Fruit fly (Drosophila melanogaster) whole organism, embryonic: Measurements from ENCODE around the gene dnc.
A peak's percentile ranks its signal among the peaks of the same experiment; 100 is the strongest.

Experiments used
- Aef1 ChIP-seq: fragments of 200-800 bp; sonication (Bioruptor generic); IDR thresholded peaks from 3 replicates; pipeline ENCODE4 v1.3.6; 2022; ENCODE audit warnings: missing biosample characterization, missing genetic modification characterization
- Awh ChIP-seq: fragments of 200-800 bp; sonication (Bioruptor generic); IDR thresholded peaks from 2 replicates; pipeline ENCODE4, ENCODE4 v1.3.6; 2022; ENCODE audit warnings: missing biosample characterization, missing genetic modification characterization
- Bdp1 ChIP-seq: fragments of 200-800 bp; sonication (Bioruptor generic); optimal IDR thresholded peaks from 3 replicates; lab custom pipeline; 2016; ENCODE audit warnings: missing biosample characterization, missing genetic modification characterization
- CG10321 ChIP-seq: fragments of 200-800 bp; sonication (Bioruptor generic); IDR thresholded peaks from 2 replicates; pipeline ENCODE4 v1.3.6; 2022; ENCODE audit warnings: missing biosample characterization, missing genetic modification characterization
- CG10654 ChIP-seq: fragments of 200-800 bp; sonication (Bioruptor generic); optimal IDR thresholded peaks from 2 replicates; lab custom pipeline; 2016; ENCODE audit warnings: missing biosample characterization, missing genetic modification characterization
- CG11504 ChIP-seq: fragments of 200-800 bp; sonication (Bioruptor generic); optimal IDR thresholded peaks from 3 replicates; lab custom pipeline; 2019; ENCODE audit warnings: missing biosample characterization, mild to moderate bottlenecking, missing genetic modification characterization, moderate library complexity
- CG11696 ChIP-seq: fragments of 200-800 bp; sonication (Bioruptor generic); IDR thresholded peaks from 2 replicates; pipeline ENCODE4 v1.3.6; 2022; ENCODE audit warnings: missing biosample characterization, missing genetic modification characterization
- CG12744 ChIP-seq: fragments of 200-800 bp; sonication (Bioruptor generic); optimal IDR thresholded peaks from 2 replicates; lab custom pipeline; 2016; ENCODE audit warnings: missing biosample characterization, missing genetic modification characterization
- CG14441 ChIP-seq: fragments of 200-800 bp; sonication (Bioruptor generic); IDR thresholded peaks from 2 replicates; pipeline ENCODE4 v1.3.6; 2022; ENCODE audit warnings: missing biosample characterization, missing genetic modification characterization
- CG2678 ChIP-seq: fragments of 200-800 bp; sonication (Bioruptor generic); optimal IDR thresholded peaks from 3 replicates; lab custom pipeline; 2019; ENCODE audit warnings: missing biosample characterization, mild to moderate bottlenecking, missing genetic modification characterization, moderate library complexity
- CG2712 ChIP-seq: fragments of 200-800 bp; optimal IDR thresholded peaks from 3 replicates; lab custom pipeline; 2019; ENCODE audit warnings: missing biosample characterization, mild to moderate bottlenecking, missing genetic modification characterization, moderate library complexity
- CG31441 ChIP-seq: fragments of 200-800 bp; sonication (Bioruptor generic); IDR thresholded peaks from 2 replicates; pipeline ENCODE4 v1.3.6; 2022; ENCODE audit warnings: missing biosample characterization, missing genetic modification characterization
- CG34376 ChIP-seq: fragments of 200-800 bp; sonication (Bioruptor generic); optimal IDR thresholded peaks from 2 replicates; lab custom pipeline; 2018; ENCODE audit warnings: missing biosample characterization, mild to moderate bottlenecking, missing genetic modification characterization
- CG5245 ChIP-seq: fragments of 200-800 bp; sonication (Bioruptor generic); optimal IDR thresholded peaks from 3 replicates; lab custom pipeline; 2016; ENCODE audit warnings: missing biosample characterization, missing genetic modification characterization
- CG8478 ChIP-seq: fragments of >200 bp; optimal IDR thresholded peaks from 2 replicates; lab custom pipeline; 2018
- Drgx ChIP-seq: fragments of 200-800 bp; sonication (Bioruptor generic); IDR thresholded peaks from 2 replicates; pipeline ENCODE4 v1.3.6; 2022; ENCODE audit warnings: missing biosample characterization, missing genetic modification characterization
- HLH3B ChIP-seq: fragments of 200-800 bp; sonication (Bioruptor generic); IDR thresholded peaks from 2 replicates; pipeline ENCODE4 v1.3.6; 2022; ENCODE audit warnings: missing biosample characterization, missing genetic modification characterization
- HmgD ChIP-seq: fragments of 200-800 bp; sonication (Bioruptor generic); optimal IDR thresholded peaks from 3 replicates; lab custom pipeline; 2016; ENCODE audit warnings: missing biosample characterization, missing genetic modification characterization
- Kr ChIP-seq: fragments of 200-800 bp; sonication (Bioruptor generic); optimal IDR thresholded peaks from 2 replicates; lab custom pipeline; 2017; ENCODE audit warnings: missing biosample characterization, mild to moderate bottlenecking, missing genetic modification characterization
- Mad ChIP-seq: fragments of 200-800 bp; sonication (Bioruptor generic); optimal IDR thresholded peaks from 2 replicates; lab custom pipeline; 2016; ENCODE audit warnings: missing biosample characterization, missing genetic modification characterization
- Ravus ChIP-seq: fragments of 200-800 bp; sonication (Bioruptor generic); IDR thresholded peaks from 2 replicates; pipeline ENCODE4 v1.3.6; 2022; ENCODE audit warnings: missing biosample characterization, missing genetic modification characterization
- Rfx ChIP-seq: fragments of 200-800 bp; sonication (Bioruptor generic); IDR thresholded peaks from 2 replicates; pipeline ENCODE4 v1.3.6; 2022; ENCODE audit warnings: missing biosample characterization, missing genetic modification characterization
- Trl ChIP-seq, 3 experiments: fragments of >200 bp in 2 of 3; fragments of 200-800 bp in 1 of 3; sonication (Bioruptor generic) in 1 of 3; optimal IDR thresholded peaks; 2 replicates in 1 of 3; 3 replicates in 2 of 3; lab custom pipeline; 2016 to 2017; ENCODE audit warnings: missing biosample characterization in 1 of 3, missing genetic modification characterization in 1 of 3
- Xbp1 ChIP-seq: fragments of 200-800 bp; sonication (Bioruptor generic); optimal IDR thresholded peaks from 3 replicates; lab custom pipeline; 2016; ENCODE audit warnings: missing biosample characterization, mild to moderate bottlenecking, missing genetic modification characterization
- Xrp1 ChIP-seq: fragments of 200-800 bp; sonication (Bioruptor generic); IDR thresholded peaks from 2 replicates; pipeline ENCODE4 v1.3.6; 2022; ENCODE audit warnings: missing biosample characterization, missing genetic modification characterization
- ac ChIP-seq: fragments of 200-800 bp; sonication (Bioruptor generic); optimal IDR thresholded peaks from 3 replicates; lab custom pipeline; 2017; ENCODE audit warnings: missing biosample characterization, mild to moderate bottlenecking, missing genetic modification characterization
- ara ChIP-seq: fragments of 200-800 bp; sonication (Bioruptor generic); IDR thresholded peaks from 2 replicates; pipeline ENCODE4 v1.3.6; 2022; ENCODE audit warnings: missing biosample characterization, missing genetic modification characterization
- ase ChIP-seq: fragments of 200-800 bp; sonication (Bioruptor generic); IDR thresholded peaks from 3 replicates; pipeline ENCODE4 v1.3.6; 2022; ENCODE audit warnings: missing biosample characterization, missing genetic modification characterization
- cato ChIP-seq: fragments of 200-800 bp; sonication (Bioruptor generic); optimal IDR thresholded peaks from 2 replicates; lab custom pipeline; 2016; ENCODE audit warnings: missing biosample characterization, missing genetic modification characterization, borderline replicate concordance
- chinmo ChIP-seq: fragments of 200-800 bp; sonication (Bioruptor generic); IDR thresholded peaks from 4 replicates; pipeline ENCODE4 v1.3.6; 2022; ENCODE audit warnings: missing biosample characterization, missing genetic modification characterization; ENCODE audit not compliant: partially characterized antibody
- chn ChIP-seq: fragments of 200-800 bp; sonication (Bioruptor generic); optimal IDR thresholded peaks from 2 replicates; lab custom pipeline; 2016; ENCODE audit warnings: missing biosample characterization, missing genetic modification characterization
- corto ChIP-seq: fragments of 200-800 bp; sonication (Bioruptor generic); optimal IDR thresholded peaks from 2 replicates; lab custom pipeline; 2016; ENCODE audit warnings: missing biosample characterization, mild to moderate bottlenecking, missing genetic modification characterization, moderate library complexity
- crol ChIP-seq: fragments of 200-800 bp; sonication (Bioruptor generic); IDR thresholded peaks from 2 replicates; pipeline ENCODE4 v1.3.6; 2022; ENCODE audit warnings: missing biosample characterization, missing genetic modification characterization
- cwo ChIP-seq: fragments of 200-800 bp; sonication (Bioruptor generic); optimal IDR thresholded peaks from 3 replicates; lab custom pipeline; 2017; ENCODE audit warnings: missing biosample characterization, missing genetic modification characterization, mild to moderate bottlenecking, moderate library complexity, missing genetic modification reagents
- fd64A ChIP-seq: fragments of 200-800 bp; sonication (Bioruptor generic); optimal IDR thresholded peaks from 3 replicates; lab custom pipeline; 2018; ENCODE audit warnings: missing biosample characterization, mild to moderate bottlenecking, missing genetic modification characterization
- ftz-f1 ChIP-seq: fragments of 200-800 bp; sonication (Bioruptor generic); optimal IDR thresholded peaks from 2 replicates; lab custom pipeline; 2016; ENCODE audit warnings: missing biosample characterization, missing genetic modification characterization
- hkb ChIP-seq, 2 experiments: fragments of 200-800 bp in 1 of 2; fragments of >200 bp in 1 of 2; sonication (Bioruptor generic) in 1 of 2; IDR thresholded peaks in 1 of 2; optimal IDR thresholded peaks in 1 of 2; 2 replicates each; pipeline versions ENCODE4 v1.3.6 to Lab custom; 2017 to 2022; ENCODE audit warnings: missing biosample characterization in 1 of 2, missing genetic modification characterization in 1 of 2
- ken ChIP-seq: fragments of 200-800 bp; sonication (Bioruptor generic); IDR thresholded peaks from 3 replicates; pipeline ENCODE4 v1.3.6; 2022; ENCODE audit warnings: missing biosample characterization, missing genetic modification characterization
- lbe ChIP-seq: fragments of 200-800 bp; sonication (Bioruptor generic); optimal IDR thresholded peaks from 2 replicates; lab custom pipeline; 2016; ENCODE audit warnings: missing biosample characterization, mild to moderate bottlenecking, missing genetic modification characterization
- prd ChIP-seq, 3 experiments: fragments of >200 bp in 2 of 3; fragments of 200-800 bp in 1 of 3; sonication (Bioruptor generic) in 1 of 3; optimal IDR thresholded peaks in 2 of 3; IDR thresholded peaks in 1 of 3; 2 replicates in 2 of 3; 3 replicates in 1 of 3; pipeline versions ENCODE4 v1.3.6 to Lab custom; 2017 to 2022; ENCODE audit warnings: missing biosample characterization in 1 of 3, missing genetic modification characterization in 1 of 3
- ranshi ChIP-seq: fragments of 200-800 bp; sonication (Bioruptor generic); IDR thresholded peaks from 2 replicates; pipeline ENCODE4 v1.3.6; 2022; ENCODE audit warnings: missing biosample characterization, missing genetic modification characterization
- salm ChIP-seq: fragments of 200-800 bp; sonication (Bioruptor generic); optimal IDR thresholded peaks from 2 replicates; lab custom pipeline; 2018; ENCODE audit warnings: missing biosample characterization, mild to moderate bottlenecking, missing genetic modification characterization
- sd ChIP-seq: fragments of 200-800 bp; sonication (Bioruptor generic); optimal IDR thresholded peaks from 3 replicates; lab custom pipeline; 2018; ENCODE audit warnings: missing biosample characterization, mild to moderate bottlenecking, missing genetic modification characterization, moderate library complexity
- sqz ChIP-seq: fragments of 200-800 bp; sonication (Bioruptor generic); optimal IDR thresholded peaks from 3 replicates; lab custom pipeline; 2018; ENCODE audit warnings: missing biosample characterization, mild to moderate bottlenecking, missing genetic modification characterization
- tll ChIP-seq, 2 experiments: fragments of 200-800 bp in 1 of 2; fragments of >200 bp in 1 of 2; sonication (Bioruptor generic) in 1 of 2; optimal IDR thresholded peaks; 2 replicates each; lab custom pipeline; 2017 to 2019; ENCODE audit warnings: missing biosample characterization in 2 of 2, missing genetic modification characterization in 2 of 2, mild to moderate bottlenecking in 1 of 2, moderate library complexity in 1 of 2
- vvl ChIP-seq: fragments of 200-800 bp; sonication (Bioruptor generic); IDR thresholded peaks from 2 replicates; pipeline ENCODE4 v1.3.6; 2022; ENCODE audit warnings: missing biosample characterization, missing genetic modification characterization
- zen ChIP-seq: fragments of 200-800 bp; sonication (Bioruptor generic); optimal IDR thresholded peaks from 3 replicates; lab custom pipeline; 2018; ENCODE audit warnings: missing biosample characterization, mild to moderate bottlenecking, missing genetic modification characterization, moderate library complexity
- zf30C ChIP-seq: fragments of 200-800 bp; sonication (Bioruptor generic); optimal IDR thresholded peaks from 3 replicates; lab custom pipeline; 2018; ENCODE audit warnings: missing biosample characterization, mild to moderate bottlenecking, missing genetic modification characterization

Gene dnc

dm6 chrX:3143235-3144030 is 32.8 kb upstream of the dnc start (continued):
- TF ChIP-seq zen (no peak), ken (GFP tag; lab: Robert Waterston, UW) (no peak), CG34376 (no peak), Bdp1 (no peak), cwo (no peak), CG14441 (GFP tag; lab: Robert Waterston, UW) (no peak), Kr (GFP tag; lab: Kevin White, UChicago) (no peak), Awh (GFP tag; lab: Robert Waterston, UW) (peak; percentile 38; the same call in 1 of the 2 replicates), sd (tag; lab: Kevin White, UChicago) (peak; percentile 71), CG5245 (GFP tag; lab: Kevin White, UChicago) (no peak), vvl (GFP tag; lab: Robert Waterston, UW) (no peak), ase (GFP tag; lab: Robert Waterston, UW) (0 out of 3 replicates have a peak, but pooled peaks have one; percentile 20), chn (GFP tag; lab: Kevin White, UChicago) (no peak), Trl (optimal IDR thresholded peaks at IDR 0.05; lab: Kevin White, UChicago) (peak in 1 of 2 experiments; percentile 25), Trl (GFP tag; optimal IDR thresholded peaks at IDR 0.05; lab: Kevin White, UChicago) (no peak), fd64A (GFP tag; lab: Kevin White, UChicago) (no peak), sqz (GFP tag; lab: Kevin White, UChicago) (no peak), salm (tag; lab: Kevin White, UChicago) (no peak), ac (GFP tag; lab: Kevin White, UChicago) (no peak), tll (GFP tag; optimal IDR thresholded peaks at IDR 0.05; lab: Kevin White, UChicago) (no peak), chinmo (0 out of 4 replicates have a peak, but pooled peaks have one; percentile 31), crol (GFP tag; lab: Robert Waterston, UW) (peak; percentile 68), CG31441 (GFP tag; lab: Robert Waterston, UW) (0 out of 2 replicates have a peak, but pooled peaks have one; percentile 20), CG12744 (no peak), ftz-f1 (GFP tag; lab: Kevin White, UChicago) (no peak), cato (no peak), CG10321 (GFP tag; lab: Robert Waterston, UW) (peak; percentile 46; the same call in 1 of the 2 replicates), Ravus (GFP tag; lab: Robert Waterston, UW) (no peak), Mad (GFP tag; lab: Kevin White, UChicago) (no peak), CG2678 (no peak), CG2712 (tag; lab: Kevin White, UChicago) (no peak), HmgD (GFP tag; lab: Kevin White, UChicago) (no peak), Xbp1 (GFP tag; lab: Kevin White, UChicago) (no peak), Xrp1 (no peak; the same call in 1 of the 2 replicates), zf30C (GFP tag; lab: Kevin White, UChicago) (no peak), CG11696 (GFP tag; lab: Robert Waterston, UW) (peak; percentile 67; the same call in 1 of the 2 replicates), Aef1 (GFP tag; lab: Robert Waterston, UW) (no peak), CG8478 (lab: Kevin White, UChicago) (no peak), corto (GFP tag; lab: Kevin White, UChicago) (no peak)

- TF ChIP-seq vvl (GFP tag; lab: Robert Waterston, UW) (peak; percentile 46; the same call in 1 of the 2 replicates), hkb (optimal IDR thresholded peaks at IDR 0.05; lab: Kevin White, UChicago) (no peak), hkb (GFP tag; IDR thresholded peaks at IDR 0.05; lab: Robert Waterston, UW) (peak; percentile 27; the same call in 1 of the 2 replicates), Drgx (GFP tag; lab: Robert Waterston, UW) (peak; percentile 66), CG14441 (GFP tag; lab: Robert Waterston, UW) (peak; percentile 46; the same call in 1 of the 2 replicates), CG11696 (GFP tag; lab: Robert Waterston, UW) (peak; percentile 68), CG11504 (tag; lab: Kevin White, UChicago) (peak; percentile 8), ranshi (GFP tag; lab: Robert Waterston, UW) (0 out of 2 replicates have a peak, but pooled peaks have one; percentile 16), lbe (GFP tag; lab: Kevin White, UChicago) (peak; percentile 55), prd (optimal IDR thresholded peaks at IDR 0.05; lab: Kevin White, UChicago) (no peak), prd (GFP tag; IDR thresholded peaks at IDR 0.05; lab: Robert Waterston, UW) (0 out of 3 replicates have a peak, but pooled peaks have one; percentile 31), HLH3B (GFP tag; lab: Robert Waterston, UW) (0 out of 2 replicates have a peak, but pooled peaks have one; percentile 53), CG10654 (no peak), ara (0 out of 2 replicates have a peak, but pooled peaks have one; percentile 34), Rfx (peak; percentile 56)
Measured at dm6 chrX:3146995-3147394, 29.2 kb upstream of the dnc start.
